Worm (Caenorhabditis elegans): ENCODE measurements around the gene C16D9.9.

C16D9.9 gene

ce11 chrV:8282933-8283332 is 18.9 kb downstream of the C16D9.9 start:
- no peak for TF ChIP-seq hlh-8 (tag; optimal IDR thresholded peaks at IDR 0.05)
- no peak for TF ChIP-seq K02D7.2 (tag; optimal IDR thresholded peaks at IDR 0.05)
- no peak for TF ChIP-seq pha-4 (tag; optimal IDR thresholded peaks at IDR 0.05)
- no peak for TF ChIP-seq elt-4 (tag; optimal IDR thresholded peaks at IDR 0.05)
- no peak for TF ChIP-seq ttx-3 (tag; optimal IDR thresholded peaks at IDR 0.05)
- no peak for TF ChIP-seq sox-2 (GFP tag; IDR thresholded peaks at IDR 0.05)
- no peak for TF ChIP-seq fax-1 (tag; optimal IDR thresholded peaks at IDR 0.05)
- TF ChIP-seq lim-6 (tag; optimal IDR thresholded peaks at IDR 0.05): no peak
- TF ChIP-seq lin-11 (tag; optimal IDR thresholded peaks at IDR 0.05): no peak
- TF ChIP-seq ref-2 (tag; optimal IDR thresholded peaks at IDR 0.05): no peak
- TF ChIP-seq dve-1 (tag; optimal IDR thresholded peaks at IDR 0.05): no peak
- TF ChIP-seq pha-2 (tag; optimal IDR thresholded peaks at IDR 0.05): no peak
- TF ChIP-seq odd-2 (tag; optimal IDR thresholded peaks at IDR 0.05): no peak

ce11 chrV:8284800-8285199 is 20.8 kb downstream of the C16D9.9 start, which contains the start of gene slc-17.5:
Gene slc-17.5 (minus strand): TSS chrV:8284900.
- TF ChIP-seq eyg-1 (tag; optimal IDR thresholded peaks at IDR 0.05): no peak
- TF ChIP-seq elt-4 (tag; optimal IDR thresholded peaks at IDR 0.05): no peak
- no peak for TF ChIP-seq C08G9.2 (tag; optimal IDR thresholded peaks at IDR 0.05)
- no peak for TF ChIP-seq dve-1 (tag; optimal IDR thresholded peaks at IDR 0.05)
- no peak for TF ChIP-seq fkh-6 (tag; optimal IDR thresholded peaks at IDR 0.05)
- no peak for TF ChIP-seq ceh-18 (tag; optimal IDR thresholded peaks at IDR 0.05)
- TF ChIP-seq unc-42 (tag; optimal IDR thresholded peaks at IDR 0.05): no peak
- no peak for TF ChIP-seq ceh-2 (tag; optimal IDR thresholded peaks at IDR 0.05)
- no peak for TF ChIP-seq mec-3 (tag; optimal IDR thresholded peaks at IDR 0.05; ENCODE audit: borderline replicate concordance)
- no peak for TF ChIP-seq ahr-1 (tag; optimal IDR thresholded peaks at IDR 0.05)
- TF ChIP-seq odd-2 (tag; optimal IDR thresholded peaks at IDR 0.05): no peak
- no peak for TF ChIP-seq fkh-10 (GFP tag; optimal IDR thresholded peaks at IDR 0.05)
- TF ChIP-seq ceh-6 (GFP tag; optimal IDR thresholded peaks at IDR 0.05): no peak
- no peak for TF ChIP-seq ceh-19 (GFP tag; optimal IDR thresholded peaks at IDR 0.05)

- TF ChIP-seq ztf-16 (tag; optimal IDR thresholded peaks at IDR 0.05) (no peak), ceh-9 (tag; optimal IDR thresholded peaks at IDR 0.05) (no peak), ama-1 (optimal IDR thresholded peaks at IDR 0.05) (no peak), lin-11 (tag; optimal IDR thresholded peaks at IDR 0.05) (no peak), ceh-30 (tag; optimal IDR thresholded peaks at IDR 0.05) (no peak), lim-6 (tag; optimal IDR thresholded peaks at IDR 0.05) (no peak)
Measured at ce11 chrV:8285455-8285854, 21.4 kb downstream of the C16D9.9 start.

ce11 chrV:8288125-8288806 is 24.2 kb downstream of the C16D9.9 start:
- no peak for TF ChIP-seq hlh-13 (GFP tag; optimal IDR thresholded peaks at IDR 0.05)
- TF ChIP-seq hlh-6 (tag; optimal IDR thresholded peaks at IDR 0.05): no peak
- TF ChIP-seq ceh-19 (GFP tag; optimal IDR thresholded peaks at IDR 0.05): no peak
- no peak for TF ChIP-seq elt-2 (tag; optimal IDR thresholded peaks at IDR 0.05)
- no peak for TF ChIP-seq hlh-15 (tag; optimal IDR thresholded peaks at IDR 0.05)
- TF ChIP-seq nhr-232 (tag; optimal IDR thresholded peaks at IDR 0.05): no peak

ce11 chrV:8291764-8292163 is 27.7 kb downstream of the C16D9.9 start, which contains the start of gene srg-33:
Gene srg-33 (plus strand): TSS chrV:8292064.
- no peak for TF ChIP-seq ceh-18 (tag; optimal IDR thresholded peaks at IDR 0.05)
- no peak for TF ChIP-seq ceh-2 (tag; optimal IDR thresholded peaks at IDR 0.05)
- TF ChIP-seq odd-2 (tag; optimal IDR thresholded peaks at IDR 0.05): no peak

ce11 chrV:8295866-8296265 is 31.8 kb downstream of the C16D9.9 start, which contains the start of gene smex-1:
Gene smex-1 (minus strand): TSS chrV:8295966.
- no peak for TF ChIP-seq T23F11.4 (GFP tag; optimal IDR thresholded peaks at IDR 0.05)
- no peak for TF ChIP-seq hlh-8 (tag; optimal IDR thresholded peaks at IDR 0.05)
- TF ChIP-seq fax-1 (tag; optimal IDR thresholded peaks at IDR 0.05): no peak
- no peak for TF ChIP-seq ceh-6 (GFP tag; optimal IDR thresholded peaks at IDR 0.05)
- TF ChIP-seq ets-4 (tag; optimal IDR thresholded peaks at IDR 0.05): no peak
- TF ChIP-seq elt-2 (tag; optimal IDR thresholded peaks at IDR 0.05): no peak
- TF ChIP-seq pax-1 (tag; optimal IDR thresholded peaks at IDR 0.05): no peak
- no peak for TF ChIP-seq ceh-31 (tag; optimal IDR thresholded peaks at IDR 0.05)
- TF ChIP-seq ceh-24 (tag; optimal IDR thresholded peaks at IDR 0.05): no peak
- TF ChIP-seq fkh-10 (GFP tag; optimal IDR thresholded peaks at IDR 0.05): no peak
- no peak for TF ChIP-seq F13H6.1 (tag; optimal IDR thresholded peaks at IDR 0.05)
- no peak for TF ChIP-seq rnt-1 (tag; optimal IDR thresholded peaks at IDR 0.05)
- TF ChIP-seq ceh-30 (tag; optimal IDR thresholded peaks at IDR 0.05): no peak
- no peak for TF ChIP-seq hlh-6 (tag; optimal IDR thresholded peaks at IDR 0.05)

Measured in whole organism, late embryonic.